Worm (Caenorhabditis elegans): ENCODE measurements around the gene ZK938.1.

DNA sequence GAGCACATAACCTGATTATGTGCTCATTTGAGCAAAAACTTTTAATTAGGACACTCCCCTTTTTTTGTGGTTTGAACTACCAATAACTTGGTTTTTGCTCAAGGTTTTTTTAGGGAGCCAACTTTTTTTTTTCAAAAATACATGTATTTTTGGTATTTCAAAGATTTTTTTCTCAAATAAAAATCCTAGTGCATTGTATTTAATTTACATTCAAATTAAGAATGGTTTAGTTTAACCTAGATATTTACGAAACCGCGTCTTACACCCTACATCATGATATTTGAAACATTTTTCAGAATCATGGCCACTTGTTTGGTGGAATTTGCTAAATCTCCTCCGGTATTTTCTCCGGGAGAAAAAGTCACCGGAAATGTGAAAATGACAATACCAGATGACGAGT, 5.7 kb downstream of the ZK938.1 start, which contains the start of gene arrd-5:
- no peak for TF ChIP-seq hlh-30 (tag; optimal IDR thresholded peaks at IDR 0.05; ENCODE audit: insufficient read depth)
- TF ChIP-seq snpc-4 (tag; optimal IDR thresholded peaks at IDR 0.05): no peak
- TF ChIP-seq lsy-2 (tag; optimal IDR thresholded peaks at IDR 0.05): no peak
- no peak for TF ChIP-seq lin-39 (tag; optimal IDR thresholded peaks at IDR 0.05)
- no peak for TF ChIP-seq rbr-2 (tag; optimal IDR thresholded peaks at IDR 0.05)
- TF ChIP-seq tra-1 (GFP tag; IDR thresholded peaks at IDR 0.05): no peak
- TF ChIP-seq aly-2 (tag; optimal IDR thresholded peaks at IDR 0.05): no peak
- no peak for TF ChIP-seq zfp-3 (GFP tag; conservative IDR thresholded peaks at IDR 0.05)
- no peak for TF ChIP-seq Y48G9A.11 (GFP tag; IDR thresholded peaks at IDR 0.05)
- no peak for TF ChIP-seq ztf-11 (tag; optimal IDR thresholded peaks at IDR 0.05)
- no peak for TF ChIP-seq jun-1 (tag; optimal IDR thresholded peaks at IDR 0.05)
- TF ChIP-seq dpl-1 (GFP tag; optimal IDR thresholded peaks at IDR 0.05): no peak
- no peak for TF ChIP-seq Y105C5A.15 (GFP tag; IDR thresholded peaks at IDR 0.05)
- no peak for TF ChIP-seq ZK337.2 (GFP tag; IDR thresholded peaks at IDR 0.05)

Measured in whole organism, L4 larva.